Fruit fly (Drosophila melanogaster) S2 (cell line): ENCODE measurements around the gene CG42795.

Experiments used
- CG8478 ChIP-seq: fragments of >200 bp; optimal IDR thresholded peaks from 2 replicates; lab custom pipeline; 2018
- CTCF ChIP-seq, 2 experiments: fragments of >200 bp; optimal IDR thresholded peaks; 2 replicates each; lab custom pipeline; 2018

DNA sequence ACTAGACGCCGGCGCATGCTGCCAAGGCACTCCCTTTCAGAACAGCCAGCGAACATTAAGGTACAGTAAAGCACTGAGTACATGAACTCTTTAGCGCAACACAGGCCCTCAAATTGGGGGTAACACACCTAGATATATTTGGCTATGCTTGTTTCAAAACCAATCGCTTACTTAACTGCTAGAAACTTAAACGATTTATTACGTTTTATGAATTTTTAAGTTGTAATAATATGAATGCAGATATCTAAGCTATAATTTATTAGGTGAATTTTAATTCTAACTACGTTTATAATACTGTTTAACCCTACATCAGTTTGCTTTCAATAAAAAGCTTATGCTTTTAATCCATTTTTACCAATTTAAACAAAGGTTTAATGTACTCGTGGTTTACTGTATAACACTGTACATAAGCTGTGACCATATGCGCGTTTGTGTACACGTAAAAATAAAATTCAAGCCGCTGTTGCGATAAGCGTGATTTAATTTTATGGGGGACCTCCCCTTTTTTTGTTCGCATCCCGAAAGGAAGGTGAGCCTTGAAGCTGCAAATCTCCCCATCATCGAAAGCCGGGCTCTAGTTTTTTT lies 48.5 kb upstream of the CG42795 start:
- TF ChIP-seq CG8478 (lab: Kevin White, UChicago) (no peak), CTCF (optimal IDR thresholded peaks at IDR 0.05; lab: Kevin White, UChicago) (no peak)
